Worm (Caenorhabditis elegans) whole organism, early embryonic: ENCODE results near the gene col-79.

Source experiments
- B0310.2 ChIP-seq: sonication (generic microtip); optimal IDR thresholded peaks from 2 replicates; lab custom pipeline; 2016; ENCODE audit warnings: mild to moderate bottlenecking, missing genetic modification characterization, missing compliant biosample characterization
- F13C5.2 ChIP-seq: sonication (generic microtip); optimal IDR thresholded peaks from 2 replicates; lab custom pipeline; 2017; ENCODE audit warnings: mild to moderate bottlenecking, missing genetic modification characterization, inconsistent platforms, missing compliant biosample characterization
- aly-1 ChIP-seq: sonication (generic microtip); optimal IDR thresholded peaks from 2 replicates; lab custom pipeline; 2016; ENCODE audit warnings: missing genetic modification characterization, missing compliant biosample characterization
- ama-1 ChIP-seq: fragments of 150-350 bp; optimal IDR thresholded peaks from 2 replicates; lab custom pipeline; 2014
- ceh-13 ChIP-seq: fragments of 200-800 bp; sonication (Bioruptor generic); optimal IDR thresholded peaks from 2 replicates; lab custom pipeline; 2018; ENCODE audit warnings: mild to moderate bottlenecking, missing genetic modification characterization, missing compliant biosample characterization
- ceh-36 ChIP-seq: sonication (generic microtip); optimal IDR thresholded peaks from 2 replicates; lab custom pipeline; 2016; ENCODE audit warnings: missing genetic modification characterization, inconsistent platforms, missing compliant biosample characterization
- ets-7 ChIP-seq: sonication (generic microtip); optimal IDR thresholded peaks from 2 replicates; lab custom pipeline; 2016; ENCODE audit warnings: missing genotype, missing genetic modification characterization, missing compliant biosample characterization
- flt-1 ChIP-seq: fragments of 200-800 bp; sonication (Bioruptor generic); IDR thresholded peaks from 2 replicates; pipeline ENCODE4 v1.3.6; 2022; ENCODE audit warnings: missing genetic modification characterization, missing compliant biosample characterization
- hmbx-1 ChIP-seq: sonication (generic microtip); optimal IDR thresholded peaks from 2 replicates; lab custom pipeline; 2016; ENCODE audit warnings: mild to moderate bottlenecking, missing genetic modification characterization, missing compliant biosample characterization
- hmg-4 ChIP-seq: fragments of 200-800 bp; sonication (Bioruptor generic); optimal IDR thresholded peaks from 2 replicates; lab custom pipeline; 2018; ENCODE audit warnings: mild to moderate bottlenecking, missing genetic modification characterization, missing compliant biosample characterization
- hnd-1 ChIP-seq: sonication (generic microtip); optimal IDR thresholded peaks from 2 replicates; lab custom pipeline; 2016; ENCODE audit warnings: missing genetic modification characterization, missing compliant biosample characterization
- pes-1 ChIP-seq: fragments of 200-800 bp; sonication (Bioruptor generic); IDR thresholded peaks from 2 replicates; pipeline ENCODE4 v1.3.6; 2022; ENCODE audit warnings: missing genetic modification reagents, missing genetic modification characterization, missing compliant biosample characterization
- scrt-1 ChIP-seq: fragments of 200-800 bp; sonication (Bioruptor generic); IDR thresholded peaks from 2 replicates; pipeline ENCODE4 v1.3.6; 2022; ENCODE audit warnings: missing genetic modification characterization, missing compliant biosample characterization
- sea-1 ChIP-seq: fragments of 200-800 bp; sonication (Bioruptor generic); conservative IDR thresholded peaks from 2 replicates; pipeline ENCODE4 v1.3.6; 2022; ENCODE audit warnings: missing genetic modification characterization, missing compliant biosample characterization
- tbx-11 ChIP-seq: fragments of 200-800 bp; sonication (Bioruptor generic); IDR thresholded peaks from 2 replicates; pipeline ENCODE4 v1.3.6; 2022; ENCODE audit warnings: missing genetic modification characterization, missing compliant biosample characterization
- tbx-37 ChIP-seq: fragments of 200-800 bp; sonication (Bioruptor generic); conservative IDR thresholded peaks from 2 replicates; pipeline ENCODE4 v1.3.6; 2022; ENCODE audit warnings: missing genetic modification reagents, missing genetic modification characterization, missing compliant biosample characterization
- tra-4 ChIP-seq: sonication (generic microtip); optimal IDR thresholded peaks from 2 replicates; lab custom pipeline; 2017; ENCODE audit warnings: missing genetic modification characterization, missing compliant biosample characterization

The col-79 gene

DNA sequence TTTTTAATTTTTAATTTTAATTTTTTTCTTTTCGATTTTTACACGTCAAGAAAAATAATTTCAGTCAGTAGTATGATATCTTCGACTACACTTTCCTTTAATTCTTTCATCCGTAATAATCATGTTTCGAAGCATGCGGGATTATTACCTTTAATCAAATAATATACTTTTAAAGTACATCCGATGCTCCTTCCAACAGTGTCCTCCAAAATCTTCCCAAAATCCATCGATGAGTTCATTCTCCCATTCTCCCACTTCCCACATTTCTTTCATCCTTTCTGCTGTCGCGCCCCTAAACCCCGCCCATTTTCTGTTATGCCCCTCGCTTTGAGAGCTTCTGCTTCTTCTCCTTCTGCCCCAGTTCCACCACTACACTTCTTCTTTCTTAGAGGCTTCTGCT lies 8.7 kb upstream of the col-79 start, which contains the start of gene lgc-57:
Gene lgc-57 (plus strand): TSS at position 301 of the 400 bp plus-strand sequence.
- TF ChIP-seq tbx-11 (GFP tag; lab: Robert Waterston, UW) = no peak
- TF ChIP-seq pes-1 = no peak
- no peak for TF ChIP-seq B0310.2 (tag; lab: Kevin White, UChicago)
- no peak for TF ChIP-seq tra-4 (tag; lab: Kevin White, UChicago)
- TF ChIP-seq ets-7 = no peak

DNA sequence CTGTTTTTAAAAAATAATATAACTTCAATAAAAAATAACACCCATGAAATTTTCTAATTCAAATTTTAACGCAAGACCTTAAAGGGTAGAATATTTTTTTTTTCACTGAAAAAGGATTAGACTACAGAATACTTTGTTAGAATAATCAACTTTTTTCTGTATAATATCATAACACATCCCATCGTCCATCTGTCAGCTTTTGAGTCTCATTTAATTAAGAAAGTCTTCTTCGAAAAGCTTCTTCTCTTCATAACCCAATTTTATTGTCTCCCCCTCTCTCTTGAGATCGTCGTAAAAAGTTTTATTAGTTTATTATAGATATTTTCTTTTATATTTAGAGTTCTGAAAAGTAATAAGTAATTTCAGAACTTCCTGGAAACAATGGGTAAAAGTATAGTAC lies 7.4 kb upstream of the col-79 start:
- TF ChIP-seq hnd-1 (tag; lab: Kevin White, UChicago) = no peak
- no peak for TF ChIP-seq hmg-4 (GFP tag; lab: Kevin White, UChicago)
- no peak for TF ChIP-seq F13C5.2
- no peak for TF ChIP-seq ceh-13
- TF ChIP-seq tra-4 (tag; lab: Kevin White, UChicago) = no peak
- no peak for TF ChIP-seq B0310.2 (tag; lab: Kevin White, UChicago)
- TF ChIP-seq scrt-1 (GFP tag; lab: Robert Waterston, UW) = no peak
- no peak for TF ChIP-seq aly-1 (tag; lab: Kevin White, UChicago)
- no peak for TF ChIP-seq ceh-36 (tag; lab: Kevin White, UChicago)
- no peak for TF ChIP-seq hmbx-1 (tag; lab: Kevin White, UChicago)
- TF ChIP-seq sea-1 (GFP tag; lab: Robert Waterston, UW) = no peak
- TF ChIP-seq pes-1 = no peak
- TF ChIP-seq flt-1 (GFP tag; lab: Robert Waterston, UW) = no peak
- no peak for TF ChIP-seq ets-7
- no peak for TF ChIP-seq tbx-37 (GFP tag; lab: Robert Waterston, UW)
- no peak for TF ChIP-seq ama-1 (lab: Kevin White, UChicago)
- no peak for TF ChIP-seq tbx-11 (GFP tag; lab: Robert Waterston, UW)

DNA sequence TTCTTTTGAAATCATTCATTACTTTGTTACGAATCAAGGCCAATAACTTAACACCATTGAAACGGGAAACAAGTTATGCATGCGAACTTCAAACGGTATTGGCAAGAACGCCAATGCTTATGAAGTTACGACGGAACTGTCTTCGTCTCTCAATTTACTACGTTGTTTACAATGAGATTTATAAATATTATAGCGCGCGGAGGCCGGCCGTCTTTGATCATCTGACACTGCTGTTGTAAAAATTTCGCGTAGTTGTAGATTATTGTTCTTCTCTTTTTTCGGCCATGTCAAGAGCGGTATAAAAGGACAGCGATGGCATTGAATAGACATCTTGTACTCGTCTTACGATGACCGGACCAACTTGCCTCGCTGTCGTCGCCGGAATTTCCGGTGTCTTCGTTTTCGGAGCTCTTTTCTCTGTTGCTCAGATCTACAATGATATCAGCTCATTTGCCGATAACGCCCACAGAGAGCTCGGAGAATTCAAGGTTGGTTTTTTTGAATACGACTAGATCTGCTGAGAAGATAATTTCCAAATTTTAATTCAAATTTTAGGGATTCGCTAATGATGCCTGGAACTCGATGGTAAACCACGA lies 1.3 kb downstream of the col-79 start, which contains the start of gene col-39:
Gene col-39 (plus strand): TSS at position 342 of the 596 bp plus-strand sequence.
- TF ChIP-seq pes-1 = no peak
- no peak for TF ChIP-seq scrt-1 (GFP tag; lab: Robert Waterston, UW)
- TF ChIP-seq hmbx-1 (tag; lab: Kevin White, UChicago) = no peak
- no peak for TF ChIP-seq aly-1 (tag; lab: Kevin White, UChicago)
- no peak for TF ChIP-seq tbx-11 (GFP tag; lab: Robert Waterston, UW)
- TF ChIP-seq tbx-37 (GFP tag; lab: Robert Waterston, UW) = no peak
- TF ChIP-seq F13C5.2 = no peak
- TF ChIP-seq hnd-1 (tag; lab: Kevin White, UChicago) = no peak
- TF ChIP-seq ceh-13 = no peak
- no peak for TF ChIP-seq tra-4 (tag; lab: Kevin White, UChicago)
- TF ChIP-seq ets-7 = no peak
- TF ChIP-seq ceh-36 (tag; lab: Kevin White, UChicago) = no peak
- TF ChIP-seq flt-1 (GFP tag; lab: Robert Waterston, UW) = no peak
- no peak for TF ChIP-seq ama-1 (lab: Kevin White, UChicago)
- TF ChIP-seq sea-1 (GFP tag; lab: Robert Waterston, UW) = no peak
- no peak for TF ChIP-seq hmg-4 (GFP tag; lab: Kevin White, UChicago)
- no peak for TF ChIP-seq B0310.2 (tag; lab: Kevin White, UChicago)

DNA sequence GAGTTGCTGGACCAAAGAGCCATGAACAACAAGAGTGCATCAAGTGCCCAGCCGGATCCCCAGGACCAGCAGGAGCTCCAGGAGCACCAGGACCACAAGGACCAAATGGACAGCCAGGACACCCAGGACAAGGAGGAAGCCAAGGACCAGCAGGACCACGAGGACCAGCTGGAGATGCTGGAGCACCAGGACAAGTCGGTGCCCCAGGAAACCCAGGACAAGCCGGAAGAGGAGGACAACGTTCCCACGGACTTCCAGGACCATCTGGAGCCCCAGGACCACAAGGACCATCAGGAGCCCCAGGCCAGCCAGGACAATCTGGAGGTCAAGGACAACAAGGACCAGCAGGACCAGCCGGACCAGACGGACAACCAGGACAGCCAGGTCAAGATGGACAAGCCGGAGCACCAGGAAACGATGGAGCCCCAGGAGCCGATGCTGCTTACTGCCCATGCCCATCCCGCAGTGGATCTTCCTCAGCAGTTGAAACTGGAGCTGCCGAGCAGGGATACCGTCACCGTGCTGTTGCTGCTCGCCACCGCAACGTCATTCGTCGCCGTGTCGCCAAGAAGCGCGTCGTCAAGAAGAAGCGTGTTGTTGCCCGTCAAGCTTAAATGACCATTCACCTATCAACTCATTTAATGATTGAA lies 2.1 kb downstream of the col-79 start:
- TF ChIP-seq pes-1 (no peak), aly-1 (tag; lab: Kevin White, UChicago) (no peak), ets-7 (no peak), F13C5.2 (no peak)

DNA sequence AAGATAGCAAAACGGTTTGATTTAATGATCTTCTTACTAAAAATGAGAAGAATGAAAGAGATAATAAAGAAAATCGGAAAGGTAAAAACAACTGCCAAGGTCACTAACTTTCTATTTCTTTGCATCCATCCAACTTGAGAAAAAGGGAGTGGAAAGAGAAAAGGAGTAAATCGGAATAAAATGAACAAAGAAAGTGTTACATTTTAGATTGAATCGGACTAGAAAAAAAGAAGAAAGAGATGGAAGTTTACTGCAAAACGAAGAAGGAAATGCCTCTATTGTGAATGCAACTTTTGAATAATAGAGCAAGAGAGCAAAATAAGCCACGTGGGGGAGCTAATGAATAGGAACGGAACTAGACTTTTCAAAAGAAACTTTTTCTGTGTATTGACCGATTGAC lies 2.6 kb downstream of the col-79 start:
- no peak for TF ChIP-seq hnd-1 (tag; lab: Kevin White, UChicago)
- TF ChIP-seq tra-4 (tag; lab: Kevin White, UChicago) = no peak
- TF ChIP-seq flt-1 (GFP tag; lab: Robert Waterston, UW) = no peak
- no peak for TF ChIP-seq sea-1 (GFP tag; lab: Robert Waterston, UW)
- TF ChIP-seq scrt-1 (GFP tag; lab: Robert Waterston, UW) = no peak
- TF ChIP-seq F13C5.2 = no peak
- TF ChIP-seq hmbx-1 (tag; lab: Kevin White, UChicago) = no peak
- no peak for TF ChIP-seq ceh-13
- no peak for TF ChIP-seq tbx-11 (GFP tag; lab: Robert Waterston, UW)
- TF ChIP-seq ceh-36 (tag; lab: Kevin White, UChicago) = no peak

DNA sequence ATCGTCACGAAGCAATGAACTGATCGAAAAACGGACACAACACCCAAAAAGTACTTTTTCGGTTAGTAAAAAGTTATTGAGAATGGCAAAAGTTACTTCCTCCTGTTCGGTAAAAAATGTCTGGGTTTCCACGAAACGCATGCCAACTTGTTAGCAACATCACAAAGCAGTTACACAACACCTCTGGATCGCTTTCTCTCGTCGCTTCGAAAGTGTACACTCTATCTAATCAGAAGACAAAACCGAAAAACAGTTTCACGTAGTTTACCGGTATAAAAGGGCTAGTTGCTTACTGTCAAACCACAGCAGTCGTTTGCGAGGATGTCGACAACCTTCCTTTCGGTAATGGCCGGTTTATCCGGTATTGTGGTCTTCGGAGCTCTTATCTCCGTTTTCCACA lies 3.5 kb downstream of the col-79 start, which contains the start of gene col-80:
Gene col-80 (plus strand): TSS at position 301 of the 400 bp plus-strand sequence.
- TF ChIP-seq ets-7 (no peak), flt-1 (GFP tag; lab: Robert Waterston, UW) (no peak), F13C5.2 (no peak), hmg-4 (GFP tag; lab: Kevin White, UChicago) (no peak), pes-1 (no peak), tbx-11 (GFP tag; lab: Robert Waterston, UW) (no peak), tra-4 (tag; lab: Kevin White, UChicago) (no peak), scrt-1 (GFP tag; lab: Robert Waterston, UW) (no peak)

DNA sequence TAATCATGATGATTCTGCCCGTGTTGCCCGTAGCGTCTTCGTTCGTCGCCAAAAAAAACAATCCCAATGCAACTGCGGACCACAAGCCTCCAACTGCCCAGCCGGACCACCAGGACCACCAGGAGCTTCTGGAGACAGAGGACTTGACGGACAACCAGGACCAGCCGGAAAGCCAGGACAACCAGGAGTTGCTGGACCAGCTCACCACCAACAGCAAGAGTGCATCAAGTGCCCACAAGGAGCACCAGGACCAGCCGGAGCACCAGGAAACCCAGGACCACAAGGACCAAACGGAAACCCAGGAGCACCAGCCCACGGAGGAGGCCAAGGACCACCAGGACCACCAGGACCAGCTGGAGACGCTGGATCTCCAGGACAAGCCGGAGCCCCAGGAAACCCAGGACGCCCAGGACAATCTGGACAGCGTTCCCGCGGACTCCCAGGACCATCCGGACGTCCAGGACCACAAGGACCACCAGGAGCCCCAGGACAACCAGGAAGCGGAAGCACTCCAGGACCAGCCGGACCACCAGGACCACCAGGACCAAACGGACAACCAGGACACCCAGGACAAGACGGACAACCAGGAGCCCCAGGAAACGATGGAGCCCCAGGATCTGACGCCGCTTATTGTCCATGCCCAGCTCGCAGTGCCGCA lies 4.2 kb downstream of the col-79 start:
- TF ChIP-seq sea-1 (GFP tag; lab: Robert Waterston, UW) (no peak), ama-1 (lab: Kevin White, UChicago) (no peak), tbx-37 (GFP tag; lab: Robert Waterston, UW) (no peak), B0310.2 (tag; lab: Kevin White, UChicago) (no peak)
